Worm (Caenorhabditis elegans) whole organism, young adult: ENCODE measurements around the gene clec-47.

Source experiments
- B0261.1 ChIP-seq: sonication (generic microtip); optimal IDR thresholded peaks from 2 replicates; lab custom pipeline; 2016; ENCODE audit warnings: mild to moderate bottlenecking, missing genetic modification characterization, moderate library complexity, missing compliant biosample characterization
- ceh-27 ChIP-seq: fragments of 200-800 bp; sonication (Bioruptor generic); optimal IDR thresholded peaks from 2 replicates; lab custom pipeline; 2018; ENCODE audit warnings: mild to moderate bottlenecking, missing genetic modification characterization, moderate library complexity, missing compliant biosample characterization
- gei-17 ChIP-seq: fragments of 200-800 bp; sonication (Bioruptor generic); optimal IDR thresholded peaks from 2 replicates; lab custom pipeline; 2018; ENCODE audit warnings: mild to moderate bottlenecking, missing genetic modification characterization, missing compliant biosample characterization
- let-526 ChIP-seq: fragments of 200-800 bp; sonication (Bioruptor generic); IDR thresholded peaks from 2 replicates; pipeline ENCODE4 v1.3.6; 2022; ENCODE audit warnings: missing genetic modification reagents, missing genetic modification characterization, missing compliant biosample characterization
- lin-40 ChIP-seq: sonication (generic microtip); optimal IDR thresholded peaks from 2 replicates; lab custom pipeline; 2016; ENCODE audit warnings: missing genetic modification characterization, mild to moderate bottlenecking, missing compliant biosample characterization, missing genotype, missing genetic modification reagents
- lsl-1 ChIP-seq: fragments of 200-800 bp; sonication (Bioruptor generic); optimal IDR thresholded peaks from 2 replicates; lab custom pipeline; 2018; ENCODE audit warnings: mild to moderate bottlenecking, missing genetic modification characterization, moderate library complexity, missing compliant biosample characterization
- unc-130 ChIP-seq: sonication (generic microtip); optimal IDR thresholded peaks from 2 replicates; lab custom pipeline; 2016; ENCODE audit warnings: missing genetic modification reagents, missing genetic modification characterization, missing compliant biosample characterization
- ztf-26 ChIP-seq: sonication (generic microtip); optimal IDR thresholded peaks from 2 replicates; lab custom pipeline; 2017; ENCODE audit warnings: missing genetic modification characterization, missing compliant biosample characterization
- ztf-28 ChIP-seq: fragments of 200-800 bp; sonication (Bioruptor generic); IDR thresholded peaks from 2 replicates; pipeline ENCODE4 v1.3.6; 2022; ENCODE audit warnings: missing genetic modification reagents, missing genetic modification characterization, missing compliant biosample characterization

DNA sequence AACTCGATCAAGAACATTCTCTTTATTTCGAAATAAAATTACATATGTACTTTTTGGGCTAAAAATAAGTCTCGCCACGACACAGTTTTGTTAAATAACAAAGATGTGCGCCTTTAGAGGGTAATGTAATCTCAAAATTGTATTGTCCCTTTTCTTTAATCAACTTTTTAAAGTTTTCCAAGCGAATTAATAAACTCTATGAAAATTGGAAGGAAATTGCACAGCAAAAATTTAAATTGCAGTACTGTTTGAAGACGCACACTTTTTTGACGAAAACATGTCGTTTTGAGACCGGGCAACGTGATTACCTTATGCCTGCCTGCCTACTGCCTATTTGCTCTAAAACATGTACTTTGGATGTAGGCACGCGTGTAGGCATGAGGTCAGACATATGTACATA lies 16.4 kb downstream of the clec-47 start:
- TF ChIP-seq lsl-1 (GFP tag; lab: Kevin White, UChicago) (no peak), gei-17 (GFP tag; lab: Kevin White, UChicago) (no peak), ztf-28 (no peak), unc-130 (GFP tag; lab: Kevin White, UChicago) (no peak), ztf-26 (no peak), B0261.1 (tag; lab: Kevin White, UChicago) (no peak), let-526 (GFP tag; lab: Robert Waterston, UW) (no peak), ceh-27 (GFP tag; lab: Kevin White, UChicago) (no peak), lin-40 (no peak)
